Worm (Caenorhabditis elegans) whole organism, young adult: ENCODE results near the gene ZK1010.4.

Source experiments
- B0035.1 ChIP-seq: sonication (generic microtip); optimal IDR thresholded peaks from 2 replicates; lab custom pipeline; 2016; ENCODE audit warnings: missing genetic modification characterization, mild to moderate bottlenecking, missing compliant biosample characterization, missing genotype, missing genetic modification reagents
- F37B4.10 ChIP-seq: fragments of 200-800 bp; sonication (Bioruptor generic); IDR thresholded peaks from 2 replicates; pipeline ENCODE4 v1.3.6; 2022; ENCODE audit warnings: missing genetic modification characterization, missing compliant biosample characterization
- F52B5.7 ChIP-seq: sonication (generic microtip); optimal IDR thresholded peaks from 2 replicates; lab custom pipeline; 2016; ENCODE audit warnings: mild to moderate bottlenecking, missing genetic modification characterization, missing compliant biosample characterization
- F55B11.4 ChIP-seq: sonication (generic microtip); optimal IDR thresholded peaks from 2 replicates; lab custom pipeline; 2016; ENCODE audit warnings: missing compliant biosample characterization, missing genetic modification characterization, borderline replicate concordance; ENCODE audit not compliant: insufficient read depth
- F57A8.1 ChIP-seq: fragments of 200-800 bp; sonication (Bioruptor generic); optimal IDR thresholded peaks from 2 replicates; lab custom pipeline; 2018; ENCODE audit warnings: mild to moderate bottlenecking, missing genetic modification characterization, moderate library complexity, missing compliant biosample characterization
- K12H6.12 ChIP-seq: fragments of 200-800 bp; sonication (Bioruptor generic); optimal IDR thresholded peaks from 2 replicates; lab custom pipeline; 2018; ENCODE audit warnings: mild to moderate bottlenecking, missing genetic modification characterization, missing compliant biosample characterization
- T26A5.8 ChIP-seq: sonication (generic microtip); optimal IDR thresholded peaks from 2 replicates; lab custom pipeline; 2016; ENCODE audit warnings: missing genetic modification characterization, missing compliant biosample characterization
- Y56A3A.18 ChIP-seq: fragments of 200-800 bp; sonication (Bioruptor generic); IDR thresholded peaks from 2 replicates; pipeline ENCODE4 v1.3.6; 2022; ENCODE audit warnings: missing genetic modification reagents, missing genetic modification characterization, missing compliant biosample characterization
- Y67H2A.10 ChIP-seq: fragments of 200-800 bp; sonication (Bioruptor generic); conservative IDR thresholded peaks from 2 replicates; pipeline ENCODE4 v1.3.6; 2022; ENCODE audit warnings: missing genetic modification reagents, missing genetic modification characterization, missing compliant biosample characterization
- akir-1 ChIP-seq: fragments of 200-800 bp; sonication (Bioruptor generic); optimal IDR thresholded peaks from 2 replicates; lab custom pipeline; 2018; ENCODE audit warnings: mild to moderate bottlenecking, missing genetic modification characterization, moderate library complexity, missing compliant biosample characterization
- ama-1 ChIP-seq, 3 experiments: fragments of 150-350 bp in 1 of 3; sonication (generic microtip) in 2 of 3; optimal IDR thresholded peaks; 2 replicates each; lab custom pipeline; 2014 to 2018; ENCODE audit warnings: missing biosample characterization in 2 of 3, missing genetic modification characterization in 2 of 3, missing genetic modification reagents in 2 of 3
- aptf-2 ChIP-seq: fragments of 200-800 bp; sonication (Bioruptor generic); conservative IDR thresholded peaks from 2 replicates; pipeline ENCODE4 v1.3.6; 2022; ENCODE audit warnings: missing genetic modification reagents, missing genetic modification characterization, missing compliant biosample characterization
- atf-7 ChIP-seq: sonication (generic microtip); optimal IDR thresholded peaks from 2 replicates; lab custom pipeline; 2017; ENCODE audit warnings: mild to moderate bottlenecking, missing genetic modification characterization, missing compliant biosample characterization
- bed-1 ChIP-seq: fragments of 200-800 bp; sonication (Bioruptor generic); IDR thresholded peaks from 2 replicates; pipeline ENCODE4 v1.3.6; 2022; ENCODE audit warnings: missing genetic modification reagents, missing genetic modification characterization, missing compliant biosample characterization
- ceh-91 ChIP-seq: fragments of 200-800 bp; sonication (Bioruptor generic); IDR thresholded peaks from 2 replicates; pipeline ENCODE4 v1.3.6; 2022; ENCODE audit warnings: missing genetic modification reagents, missing genetic modification characterization, missing compliant biosample characterization
- die-1 ChIP-seq: sonication (generic microtip); optimal IDR thresholded peaks from 2 replicates; lab custom pipeline; 2016; ENCODE audit warnings: missing genotype, mild to moderate bottlenecking, missing genetic modification characterization, missing compliant biosample characterization
- dox-1 ChIP-seq: fragments of 200-800 bp; sonication (Bioruptor generic); IDR thresholded peaks from 2 replicates; pipeline ENCODE4 v1.3.6; 2022; ENCODE audit warnings: missing genetic modification reagents, missing genetic modification characterization, missing compliant biosample characterization
- egl-18 ChIP-seq: fragments of 200-800 bp; sonication (Bioruptor generic); IDR thresholded peaks from 2 replicates; pipeline ENCODE4 v1.3.6; 2022; ENCODE audit warnings: missing genetic modification reagents, missing genetic modification characterization, missing compliant biosample characterization
- egrh-3 ChIP-seq: fragments of 200-800 bp; sonication (Bioruptor generic); IDR thresholded peaks from 2 replicates; pipeline ENCODE4 v1.3.6; 2022; ENCODE audit warnings: missing genetic modification reagents, missing genetic modification characterization, missing compliant biosample characterization
- ets-4 ChIP-seq: fragments of 200-800 bp; sonication (Bioruptor generic); optimal IDR thresholded peaks from 2 replicates; lab custom pipeline; 2018; ENCODE audit warnings: mild to moderate bottlenecking, missing genetic modification characterization, missing compliant biosample characterization
- him-1 ChIP-seq: sonication (generic microtip); optimal IDR thresholded peaks from 2 replicates; lab custom pipeline; 2016; ENCODE audit warnings: missing genotype, missing genetic modification reagents, missing genetic modification characterization, missing compliant biosample characterization
- hmg-20 ChIP-seq: fragments of 200-800 bp; sonication (Bioruptor generic); IDR thresholded peaks from 2 replicates; pipeline ENCODE4 v1.3.6; 2022; ENCODE audit warnings: missing genetic modification reagents, missing genetic modification characterization, missing compliant biosample characterization
- hsf-1 ChIP-seq: fragments of 200-800 bp; sonication (Bioruptor generic); IDR thresholded peaks from 2 replicates; pipeline ENCODE4 v1.3.6; 2022; ENCODE audit warnings: missing genetic modification reagents, missing genetic modification characterization, missing compliant biosample characterization
- let-526 ChIP-seq: fragments of 200-800 bp; sonication (Bioruptor generic); IDR thresholded peaks from 2 replicates; pipeline ENCODE4 v1.3.6; 2022; ENCODE audit warnings: missing genetic modification reagents, missing genetic modification characterization, missing compliant biosample characterization
- lir-1 ChIP-seq: fragments of 200-800 bp; sonication (Bioruptor generic); conservative IDR thresholded peaks from 2 replicates; pipeline ENCODE4 v1.3.6; 2022; ENCODE audit warnings: missing genetic modification reagents, missing genetic modification characterization, missing compliant biosample characterization
- madf-8 ChIP-seq: fragments of 200-800 bp; sonication (Bioruptor generic); conservative IDR thresholded peaks from 2 replicates; pipeline ENCODE4 v1.3.6; 2022; ENCODE audit warnings: missing genetic modification reagents, missing genetic modification characterization, missing compliant biosample characterization
- nhr-120 ChIP-seq: fragments of 200-800 bp; sonication (Bioruptor generic); IDR thresholded peaks from 2 replicates; pipeline ENCODE4 v1.3.6; 2022; ENCODE audit warnings: missing genetic modification characterization, missing compliant biosample characterization
- pbrm-1 ChIP-seq: fragments of 200-800 bp; sonication (Bioruptor generic); IDR thresholded peaks from 2 replicates; pipeline ENCODE4 v1.3.6; 2022; ENCODE audit warnings: missing genetic modification reagents, missing genetic modification characterization, missing compliant biosample characterization
- pha-4 ChIP-seq: fragments of 150-350 bp; sonication (generic microtip); optimal IDR thresholded peaks from 2 replicates; lab custom pipeline; 2014; ENCODE audit warnings: missing biosample characterization, missing genetic modification reagents, missing genetic modification characterization
- rcor-1 ChIP-seq: fragments of 200-800 bp; sonication (Bioruptor generic); IDR thresholded peaks from 2 replicates; pipeline ENCODE4 v1.3.6; 2022; ENCODE audit warnings: missing genetic modification reagents, missing genetic modification characterization, missing compliant biosample characterization
- repo-1 ChIP-seq: sonication (generic microtip); optimal IDR thresholded peaks from 2 replicates; lab custom pipeline; 2017; ENCODE audit warnings: mild to moderate bottlenecking, missing genetic modification characterization, missing compliant biosample characterization
- snpc-3.4 ChIP-seq: sonication (generic microtip); optimal IDR thresholded peaks from 2 replicates; lab custom pipeline; 2017; ENCODE audit warnings: missing genetic modification characterization, mild to moderate bottlenecking, missing compliant biosample characterization, antibody characterized with exemption, moderate library complexity, missing genotype, missing genetic modification reagents
- somi-1 ChIP-seq: fragments of 200-800 bp; sonication (Bioruptor generic); optimal IDR thresholded peaks from 2 replicates; lab custom pipeline; 2018; ENCODE audit warnings: mild to moderate bottlenecking, missing genetic modification characterization, missing compliant biosample characterization
- tbx-9 ChIP-seq: sonication (generic microtip); optimal IDR thresholded peaks from 2 replicates; lab custom pipeline; 2016; ENCODE audit warnings: borderline replicate concordance, missing genetic modification characterization, inconsistent platforms, missing compliant biosample characterization
- tlf-1 ChIP-seq: fragments of 200-800 bp; sonication (Bioruptor generic); optimal IDR thresholded peaks from 2 replicates; lab custom pipeline; 2018; ENCODE audit warnings: mild to moderate bottlenecking, missing genetic modification characterization, missing compliant biosample characterization
- unc-62 ChIP-seq: fragments of 150-350 bp; optimal IDR thresholded peaks from 2 replicates; lab custom pipeline; 2014; ENCODE audit warnings: missing biosample characterization, missing genetic modification reagents, missing genetic modification characterization
- zfh-2 ChIP-seq: fragments of 200-800 bp; sonication (Bioruptor generic); conservative IDR thresholded peaks from 2 replicates; pipeline ENCODE4 v1.3.6; 2022; ENCODE audit warnings: missing genetic modification reagents, missing genetic modification characterization, missing compliant biosample characterization
- ztf-28 ChIP-seq: fragments of 200-800 bp; sonication (Bioruptor generic); IDR thresholded peaks from 2 replicates; pipeline ENCODE4 v1.3.6; 2022; ENCODE audit warnings: missing genetic modification reagents, missing genetic modification characterization, missing compliant biosample characterization
- ztf-6 ChIP-seq: fragments of 200-800 bp; sonication (Bioruptor generic); IDR thresholded peaks from 2 replicates; pipeline ENCODE4 v1.3.6; 2022; ENCODE audit warnings: missing genetic modification reagents, missing genetic modification characterization, missing compliant biosample characterization

ZK1010.4 gene

ce11 chrIII:13015754-13016317, 35.0 kb downstream of the ZK1010.4 start (continued):
- TF ChIP-seq akir-1 (GFP tag; lab: Kevin White, UChicago) (no peak), him-1 (peak; percentile 69), F52B5.7 (no peak), unc-62 (GFP tag; lab: Kevin White, UChicago) (no peak), egl-18 (GFP tag; lab: Robert Waterston, UW) (no peak), ets-4 (no peak), aptf-2 (no peak), bed-1 (no peak), ztf-28 (GFP tag; lab: Robert Waterston, UW) (0 out of 2 replicates have a peak, but pooled peaks have one; percentile 29), pha-4 (tag; lab: Kevin White, UChicago) (no peak), F55B11.4 (tag; lab: Kevin White, UChicago) (no peak), tlf-1 (GFP tag; lab: Kevin White, UChicago) (no peak), tbx-9 (tag; lab: Kevin White, UChicago) (no peak), hmg-20 (GFP tag; lab: Robert Waterston, UW) (no peak), ztf-6 (GFP tag; lab: Robert Waterston, UW) (no peak), T26A5.8 (no peak), Y67H2A.10 (0 out of 2 replicates have a peak, but pooled peaks have one; percentile 26), K12H6.12 (tag; lab: Kevin White, UChicago) (no peak), snpc-3.4 (tag; lab: Kevin White, UChicago) (peak; percentile 31), ceh-91 (no peak)

ce11 chrIII:13018619-13019018, 37.7 kb downstream of the ZK1010.4 start, which contains the start of gene col-98:
col-98 (plus strand) TSS chrIII:13019008.
- no peak for TF ChIP-seq atf-7 (tag; lab: Kevin White, UChicago)
- no peak for TF ChIP-seq Y56A3A.18 (GFP tag; lab: Robert Waterston, UW)
- no peak for TF ChIP-seq lir-1 (GFP tag; lab: Robert Waterston, UW)
- TF ChIP-seq die-1: no peak
- TF ChIP-seq nhr-120 (GFP tag; lab: Robert Waterston, UW): no peak
- TF ChIP-seq somi-1 (GFP tag; lab: Kevin White, UChicago): no peak
- TF ChIP-seq ama-1 (optimal IDR thresholded peaks at IDR 0.05; lab: Kevin White, UChicago): no peak
- no peak for TF ChIP-seq ama-1 (GFP tag; optimal IDR thresholded peaks at IDR 0.05; lab: Kevin White, UChicago)
- no peak for TF ChIP-seq madf-8
- TF ChIP-seq repo-1 (tag; lab: Kevin White, UChicago): no peak
- no peak for TF ChIP-seq F57A8.1 (GFP tag; lab: Kevin White, UChicago)
- no peak for TF ChIP-seq B0035.1 (tag; lab: Kevin White, UChicago)
- no peak for TF ChIP-seq let-526

DNA sequence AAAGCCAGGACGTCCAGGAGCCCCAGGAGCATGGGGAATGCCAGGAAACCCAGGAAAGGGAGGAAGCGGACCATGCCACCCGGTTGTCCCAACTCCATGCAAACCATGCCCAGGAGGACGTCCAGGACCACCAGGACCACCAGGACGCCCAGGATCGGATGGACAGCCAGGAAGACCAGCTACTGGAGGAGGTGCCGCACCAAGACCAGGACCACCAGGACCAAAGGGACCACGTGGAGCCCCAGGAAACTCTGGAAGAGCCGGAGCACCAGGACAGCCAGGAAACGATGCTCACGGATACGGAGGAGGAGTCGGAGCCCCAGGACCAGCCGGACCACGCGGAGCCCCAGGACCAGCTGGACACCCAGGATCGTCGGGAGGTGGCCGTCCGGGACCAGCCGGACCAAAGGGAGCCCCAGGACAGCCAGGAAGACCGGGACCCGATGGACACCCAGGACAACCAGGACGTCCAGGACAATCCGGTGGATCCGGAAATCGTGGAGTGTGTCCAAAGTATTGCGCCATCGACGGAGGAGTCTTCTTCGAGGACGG, 38.8 kb downstream of the ZK1010.4 start:
- no peak for TF ChIP-seq pbrm-1 (GFP tag; lab: Robert Waterston, UW)
- TF ChIP-seq ztf-6 (GFP tag; lab: Robert Waterston, UW): no peak
- TF ChIP-seq dox-1: peak; percentile 52; the same call in 1 of the 2 replicates
- TF ChIP-seq zfh-2 (GFP tag; lab: Robert Waterston, UW): peak; percentile 95
- peak; percentile 95 for TF ChIP-seq egrh-3 (GFP tag; lab: Robert Waterston, UW)
- 0 out of 2 replicates have a peak, but pooled peaks have one; percentile 36 for TF ChIP-seq hsf-1 (GFP tag; lab: Robert Waterston, UW)
- no peak for TF ChIP-seq F37B4.10
- no peak for TF ChIP-seq rcor-1 (GFP tag; lab: Robert Waterston, UW)
